Fruit fly (Drosophila melanogaster): ENCODE results near the gene CG14355.

CG14355 gene

dm6 chr3R:14108158-14108921 lies 43.4 kb downstream of the CG14355 start, which contains the start of gene CG12402:
Gene CG12402 (minus strand): TSS chr3R:14108321.
- no peak for TF ChIP-seq CG17801 (GFP tag; optimal IDR thresholded peaks at IDR 0.05; ENCODE audit: partially characterized antibody)

dm6 chr3R:14107597-14107996 lies 44.1 kb downstream of the CG14355 start:
- no peak for TF ChIP-seq CG17801 (GFP tag; optimal IDR thresholded peaks at IDR 0.05; ENCODE audit: partially characterized antibody)

- no peak for TF ChIP-seq CG17801 (GFP tag; optimal IDR thresholded peaks at IDR 0.05; ENCODE audit: partially characterized antibody)
These were observed 48.7 kb downstream of the CG14355 start, which contains the start of gene PK1-R for dm6 chr3R:14103022-14103421. Gene PK1-R (minus strand): TSS chr3R:14103122.

dm6 chr3R:14100962-14101361 lies 50.8 kb downstream of the CG14355 start:
- TF ChIP-seq CG17801 (GFP tag; optimal IDR thresholded peaks at IDR 0.05; ENCODE audit: partially characterized antibody) = no peak

dm6 chr3R:14098527-14099109 lies 53.1 kb downstream of the CG14355 start:
- no peak for TF ChIP-seq CG17801 (GFP tag; optimal IDR thresholded peaks at IDR 0.05; ENCODE audit: partially characterized antibody)

All from ovary, adult (tissue).